Fruit fly (Drosophila melanogaster) whole organism, embryonic: ENCODE measurements around the gene prtp.

Source experiments
- Awh ChIP-seq: fragments of 200-800 bp; sonication (Bioruptor generic); IDR thresholded peaks from 2 replicates; pipeline ENCODE4, ENCODE4 v1.3.6; 2022; ENCODE audit warnings: missing biosample characterization, missing genetic modification characterization
- Bgb ChIP-seq: fragments of 200-800 bp; sonication (Bioruptor generic); IDR thresholded peaks from 2 replicates; pipeline ENCODE4 v1.3.6; 2022; ENCODE audit warnings: missing biosample characterization, missing genetic modification characterization; ENCODE audit not compliant: partially characterized antibody
- BtbVII ChIP-seq: fragments of 200-800 bp; sonication (Bioruptor generic); optimal IDR thresholded peaks from 3 replicates; lab custom pipeline; 2017; ENCODE audit warnings: missing biosample characterization, mild to moderate bottlenecking, missing genetic modification characterization
- CG11456 ChIP-seq: fragments of 200-800 bp; sonication (Bioruptor generic); IDR thresholded peaks from 3 replicates; pipeline ENCODE4 v1.3.6; 2022; ENCODE audit warnings: missing biosample characterization, missing genetic modification characterization
- CG11723 ChIP-seq: fragments of 200-800 bp; sonication (Bioruptor generic); optimal IDR thresholded peaks from 2 replicates; lab custom pipeline; 2017; ENCODE audit warnings: missing biosample characterization, mild to moderate bottlenecking, missing genetic modification characterization
- CG14441 ChIP-seq: fragments of 200-800 bp; sonication (Bioruptor generic); IDR thresholded peaks from 2 replicates; pipeline ENCODE4 v1.3.6; 2022; ENCODE audit warnings: missing biosample characterization, missing genetic modification characterization
- CG17361 ChIP-seq: fragments of 200-800 bp; sonication (Bioruptor generic); IDR thresholded peaks from 3 replicates; pipeline ENCODE4 v1.3.6; 2022; ENCODE audit warnings: missing biosample characterization, missing genetic modification characterization
- CG17802 ChIP-seq: fragments of 200-800 bp; sonication (Bioruptor generic); optimal IDR thresholded peaks from 2 replicates; lab custom pipeline; 2018; ENCODE audit warnings: missing biosample characterization, mild to moderate bottlenecking, missing genetic modification characterization, moderate library complexity
- CG2199 ChIP-seq: fragments of 200-800 bp; sonication (Bioruptor generic); IDR thresholded peaks from 3 replicates; pipeline ENCODE4 v1.3.6; 2022; ENCODE audit warnings: missing biosample characterization, missing genetic modification characterization
- CG2202 ChIP-seq: fragments of 200-800 bp; sonication (Bioruptor generic); optimal IDR thresholded peaks from 2 replicates; lab custom pipeline; 2018; ENCODE audit warnings: missing biosample characterization, mild to moderate bottlenecking, missing genetic modification characterization
- CG2889 ChIP-seq: fragments of 200-800 bp; sonication (Bioruptor generic); IDR thresholded peaks from 3 replicates; pipeline ENCODE4 v1.3.6; 2022; ENCODE audit warnings: missing biosample characterization, missing genetic modification characterization
- CG30431 ChIP-seq: fragments of 200-800 bp; sonication (Bioruptor generic); optimal IDR thresholded peaks from 2 replicates; lab custom pipeline; 2017; ENCODE audit warnings: missing biosample characterization, missing genetic modification characterization
- CG32772 ChIP-seq: fragments of 200-800 bp; sonication (Bioruptor generic); IDR thresholded peaks from 2 replicates; pipeline ENCODE4 v1.3.6; 2022; ENCODE audit warnings: missing biosample characterization, missing genetic modification characterization
- CG33557 ChIP-seq: fragments of 200-800 bp; sonication (Bioruptor generic); optimal IDR thresholded peaks from 2 replicates; lab custom pipeline; 2019; ENCODE audit warnings: missing biosample characterization, mild to moderate bottlenecking, missing genetic modification characterization, moderate library complexity
- CG4360 ChIP-seq: fragments of 200-800 bp; sonication (Bioruptor generic); IDR thresholded peaks from 2 replicates; pipeline ENCODE4 v1.3.6; 2022; ENCODE audit warnings: missing biosample characterization, missing genetic modification characterization
- CG4617 ChIP-seq: fragments of 200-800 bp; sonication (Bioruptor generic); optimal IDR thresholded peaks from 3 replicates; lab custom pipeline; 2016; ENCODE audit warnings: missing biosample characterization, missing genetic modification characterization, borderline replicate concordance
- CG6683 ChIP-seq: fragments of 200-800 bp; sonication (Bioruptor generic); optimal IDR thresholded peaks from 2 replicates; lab custom pipeline; 2017; ENCODE audit warnings: missing biosample characterization, mild to moderate bottlenecking, missing genetic modification characterization, missing genetic modification reagents
- CG6813 ChIP-seq: fragments of 200-800 bp; sonication (Bioruptor generic); optimal IDR thresholded peaks from 2 replicates; lab custom pipeline; 2017; ENCODE audit warnings: missing biosample characterization, missing genetic modification characterization, mild to moderate bottlenecking, moderate library complexity, missing genetic modification reagents
- CG8281 ChIP-seq: fragments of 200-800 bp; sonication (Bioruptor generic); optimal IDR thresholded peaks from 2 replicates; lab custom pipeline; 2018; ENCODE audit warnings: missing biosample characterization, mild to moderate bottlenecking, missing genetic modification characterization, moderate library complexity
- Dip2 ChIP-seq: fragments of 200-800 bp; sonication (Bioruptor generic); IDR thresholded peaks from 2 replicates; pipeline ENCODE4 v1.3.6; 2022; ENCODE audit warnings: missing biosample characterization, missing genetic modification characterization
- HLH3B ChIP-seq: fragments of 200-800 bp; sonication (Bioruptor generic); IDR thresholded peaks from 2 replicates; pipeline ENCODE4 v1.3.6; 2022; ENCODE audit warnings: missing biosample characterization, missing genetic modification characterization
- Hr78 ChIP-seq, 2 experiments: fragments of 200-800 bp in 1 of 2; fragments of >200 bp in 1 of 2; sonication (Bioruptor generic) in 1 of 2; optimal IDR thresholded peaks; 2 replicates each; lab custom pipeline; 2017 to 2019; ENCODE audit warnings: missing biosample characterization in 2 of 2, missing genetic modification characterization in 2 of 2, mild to moderate bottlenecking in 1 of 2, moderate library complexity in 1 of 2
- Lhr ChIP-seq: fragments of 200-800 bp; sonication (Bioruptor generic); optimal IDR thresholded peaks from 3 replicates; lab custom pipeline; 2017; ENCODE audit warnings: mild to moderate bottlenecking, missing biosample characterization, missing genetic modification reagents, missing genetic modification characterization
- Max ChIP-seq: fragments of 200-800 bp; sonication (Bioruptor generic); optimal IDR thresholded peaks from 2 replicates; lab custom pipeline; 2016; ENCODE audit warnings: missing biosample characterization, mild to moderate bottlenecking, missing genetic modification characterization
- Med ChIP-seq: fragments of 200-800 bp; sonication (Bioruptor generic); peaks from one replicate; lab custom pipeline; 2016; ENCODE audit warnings: missing biosample characterization, missing genetic modification characterization, mild to moderate bottlenecking, inconsistent platforms, moderate library complexity
- Opbp ChIP-seq: fragments of 200-800 bp; sonication (Bioruptor generic); IDR thresholded peaks from 3 replicates; pipeline ENCODE4 v1.3.6; 2022; ENCODE audit warnings: missing biosample characterization, missing genetic modification characterization; ENCODE audit not compliant: partially characterized antibody
- Spps ChIP-seq: fragments of 200-800 bp; sonication (Bioruptor generic); optimal IDR thresholded peaks from 2 replicates; lab custom pipeline; 2018; ENCODE audit warnings: missing biosample characterization, mild to moderate bottlenecking, missing genetic modification characterization
- Tbp ChIP-seq: fragments of >200 bp; optimal IDR thresholded peaks from 2 replicates; lab custom pipeline; 2018; ENCODE audit warnings: missing biosample characterization, missing genetic modification characterization
- Xrp1 ChIP-seq: fragments of 200-800 bp; sonication (Bioruptor generic); IDR thresholded peaks from 2 replicates; pipeline ENCODE4 v1.3.6; 2022; ENCODE audit warnings: missing biosample characterization, missing genetic modification characterization
- amos ChIP-seq: fragments of 200-800 bp; sonication (Bioruptor generic); IDR thresholded peaks from 2 replicates; pipeline ENCODE4 v1.3.6; 2022; ENCODE audit warnings: missing biosample characterization, missing genetic modification characterization; ENCODE audit not compliant: partially characterized antibody
- ash1 ChIP-seq: fragments of 200-800 bp; sonication (Bioruptor generic); optimal IDR thresholded peaks from 2 replicates; lab custom pipeline; 2018; ENCODE audit warnings: missing biosample characterization, mild to moderate bottlenecking, missing genetic modification characterization
- cg ChIP-seq: fragments of 200-800 bp; sonication (Bioruptor generic); optimal IDR thresholded peaks from 3 replicates; lab custom pipeline; 2019; ENCODE audit warnings: missing biosample characterization, mild to moderate bottlenecking, missing genetic modification characterization, moderate library complexity
- dm ChIP-seq: fragments of 200-800 bp; sonication (Bioruptor generic); optimal IDR thresholded peaks from 3 replicates; lab custom pipeline; 2016; ENCODE audit warnings: missing biosample characterization, missing genetic modification characterization
- gcm ChIP-seq: fragments of 200-800 bp; sonication (Bioruptor generic); optimal IDR thresholded peaks from 2 replicates; lab custom pipeline; 2019; ENCODE audit warnings: missing biosample characterization, mild to moderate bottlenecking, missing genetic modification characterization, moderate library complexity
- gsb-n ChIP-seq: fragments of 200-800 bp; sonication (Bioruptor generic); optimal IDR thresholded peaks from 3 replicates; lab custom pipeline; 2018; ENCODE audit warnings: missing biosample characterization, mild to moderate bottlenecking, missing genetic modification characterization
- hb ChIP-seq: fragments of 200-800 bp; sonication (Bioruptor generic); IDR thresholded peaks from 3 replicates; pipeline ENCODE4 v1.3.6; 2022; ENCODE audit warnings: missing biosample characterization, missing genetic modification characterization; ENCODE audit not compliant: partially characterized antibody
- inv ChIP-seq: fragments of 200-800 bp; sonication (Bioruptor generic); IDR thresholded peaks from 2 replicates; pipeline ENCODE4 v1.3.6; 2022; ENCODE audit warnings: missing biosample characterization, missing genetic modification characterization; ENCODE audit not compliant: partially characterized antibody
- ken ChIP-seq: fragments of 200-800 bp; sonication (Bioruptor generic); IDR thresholded peaks from 3 replicates; pipeline ENCODE4 v1.3.6; 2022; ENCODE audit warnings: missing biosample characterization, missing genetic modification characterization
- otp ChIP-seq: fragments of 200-800 bp; sonication (Bioruptor generic); IDR thresholded peaks from 3 replicates; pipeline ENCODE4, ENCODE4 v1.3.6; 2022; ENCODE audit warnings: missing biosample characterization, missing genetic modification characterization
- p53 ChIP-seq: fragments of 200-800 bp; sonication (Bioruptor generic); optimal IDR thresholded peaks from 2 replicates; lab custom pipeline; 2016; ENCODE audit warnings: missing biosample characterization, missing genetic modification characterization
- pnt ChIP-seq: fragments of 200-800 bp; sonication (Bioruptor generic); optimal IDR thresholded peaks from 3 replicates; lab custom pipeline; 2016; ENCODE audit warnings: missing biosample characterization, missing genetic modification characterization
- schlank ChIP-seq: fragments of 200-800 bp; sonication (Bioruptor generic); optimal IDR thresholded peaks from 2 replicates; lab custom pipeline; 2018; ENCODE audit warnings: missing biosample characterization, mild to moderate bottlenecking, missing genetic modification characterization
- slou ChIP-seq: fragments of 200-800 bp; sonication (Bioruptor generic); optimal IDR thresholded peaks from 3 replicates; lab custom pipeline; 2016; ENCODE audit warnings: missing biosample characterization, missing genetic modification characterization
- slp2 ChIP-seq: fragments of 200-800 bp; sonication (Bioruptor generic); optimal IDR thresholded peaks from 2 replicates; lab custom pipeline; 2016; ENCODE audit warnings: missing biosample characterization, missing genetic modification characterization
- sna ChIP-seq: fragments of 200-800 bp; sonication (Bioruptor generic); IDR thresholded peaks from 2 replicates; pipeline ENCODE4 v1.3.6; 2022; ENCODE audit warnings: missing biosample characterization, missing genetic modification characterization; ENCODE audit not compliant: partially characterized antibody
- sob ChIP-seq: fragments of 200-800 bp; sonication (Bioruptor generic); IDR thresholded peaks from 2 replicates; pipeline ENCODE4 v1.3.6; 2022; ENCODE audit warnings: missing biosample characterization, missing genetic modification characterization
- sqz ChIP-seq: fragments of 200-800 bp; sonication (Bioruptor generic); optimal IDR thresholded peaks from 3 replicates; lab custom pipeline; 2018; ENCODE audit warnings: missing biosample characterization, mild to moderate bottlenecking, missing genetic modification characterization
- wek ChIP-seq: fragments of 200-800 bp; sonication (Bioruptor generic); optimal IDR thresholded peaks from 3 replicates; lab custom pipeline; 2018; ENCODE audit warnings: missing biosample characterization, mild to moderate bottlenecking, missing genetic modification characterization, moderate library complexity
- wor ChIP-seq: fragments of 200-800 bp; sonication (Bioruptor generic); IDR thresholded peaks from 2 replicates; pipeline ENCODE4 v1.3.6; 2022; ENCODE audit warnings: missing biosample characterization, missing genetic modification characterization

Gene prtp

dm6 chrX:11678539-11679040 lies 38.0 kb upstream of the prtp start, which contains the start of the genes Vlet and bif (continued):
- TF ChIP-seq slp2 (no peak), CG11456 (GFP tag; lab: Robert Waterston, UW) (0 out of 3 replicates have a peak, but pooled peaks have one; percentile 61), wek (GFP tag; lab: Kevin White, UChicago) (peak; percentile 15), pnt (GFP tag; lab: Kevin White, UChicago) (peak; percentile 43), gcm (GFP tag; lab: Kevin White, UChicago) (peak; percentile 18), CG8281 (peak; percentile 31), Max (GFP tag; lab: Kevin White, UChicago) (peak; percentile 31), gsb-n (tag; lab: Kevin White, UChicago) (peak; percentile 40), CG6683 (no peak), wor (no peak), CG33557 (peak; percentile 26), CG17361 (GFP tag; lab: Robert Waterston, UW) (peak; percentile 87), Opbp (GFP tag; lab: Robert Waterston, UW) (peak; percentile 68), CG4360 (GFP tag; lab: Robert Waterston, UW) (no peak), Awh (GFP tag; lab: Robert Waterston, UW) (no peak), Hr78 (GFP tag; optimal IDR thresholded peaks at IDR 0.05; lab: Kevin White, UChicago) (no peak), dm (GFP tag; lab: Kevin White, UChicago) (no peak), HLH3B (peak; percentile 41; the same call in 1 of the 2 replicates), slou (peak; percentile 11), ash1 (GFP tag; lab: Kevin White, UChicago) (no peak), hb (GFP tag; lab: Robert Waterston, UW) (peak; percentile 58; the same call in 1 of the 3 replicates), CG6813 (GFP tag; lab: Kevin White, UChicago) (peak; percentile 22), Lhr (GFP tag; lab: Kevin White, UChicago) (no peak), CG2199 (no peak), CG14441 (GFP tag; lab: Robert Waterston, UW) (peak; percentile 43; the same call in 1 of the 2 replicates), schlank (tag; lab: Kevin White, UChicago) (no peak), CG11723 (GFP tag; lab: Kevin White, UChicago) (peak; percentile 40), CG2202 (no peak), Tbp (GFP tag; lab: Kevin White, UChicago) (no peak), CG17802 (tag; lab: Kevin White, UChicago) (peak; percentile 44), Xrp1 (GFP tag; lab: Robert Waterston, UW) (peak; percentile 40; the same call in 1 of the 2 replicates), otp (GFP tag; lab: Robert Waterston, UW) (no peak), amos (GFP tag; lab: Robert Waterston, UW) (peak; percentile 69), CG4617 (peak; percentile 23), Med (GFP tag; lab: Kevin White, UChicago) (peak; percentile 85), Dip2 (GFP tag; lab: Robert Waterston, UW) (no peak), Bgb (GFP tag; lab: Robert Waterston, UW) (peak; percentile 61), BtbVII (peak; percentile 58), inv (GFP tag; lab: Robert Waterston, UW) (peak; percentile 54; the same call in 1 of the 2 replicates), CG32772 (GFP tag; lab: Robert Waterston, UW) (peak; percentile 59; the same call in 1 of the 2 replicates), ken (peak; percentile 50; the same call in 1 of the 3 replicates), sna (no peak), CG2889 (GFP tag; lab: Robert Waterston, UW) (no peak), sqz (GFP tag; lab: Kevin White, UChicago) (peak; percentile 34), Spps (peak; percentile 19), p53 (GFP tag; lab: Kevin White, UChicago) (no peak), CG30431 (GFP tag; lab: Kevin White, UChicago) (peak; percentile 32), sob (GFP tag; lab: Robert Waterston, UW) (0 out of 2 replicates have a peak, but pooled peaks have one; percentile 42), cg (GFP tag; lab: Kevin White, UChicago) (no peak)
